Worm (Caenorhabditis elegans) whole organism, young adult: ENCODE data around the gene phy-2.

Experiments
- B0035.1 ChIP-seq: sonication (generic microtip); optimal IDR thresholded peaks from 2 replicates; lab custom pipeline; 2016; ENCODE audit warnings: missing genetic modification characterization, mild to moderate bottlenecking, missing compliant biosample characterization, missing genotype, missing genetic modification reagents
- B0336.3 ChIP-seq: fragments of 200-800 bp; sonication (Bioruptor generic); IDR thresholded peaks from 2 replicates; pipeline ENCODE4 v1.3.6; 2022; ENCODE audit warnings: missing genetic modification characterization, missing compliant biosample characterization
- F39B2.1 ChIP-seq: fragments of 200-800 bp; sonication (Bioruptor generic); IDR thresholded peaks from 2 replicates; pipeline ENCODE4 v1.3.6; 2022; ENCODE audit warnings: missing genetic modification reagents, missing genetic modification characterization, missing compliant biosample characterization
- Y56A3A.18 ChIP-seq: fragments of 200-800 bp; sonication (Bioruptor generic); IDR thresholded peaks from 2 replicates; pipeline ENCODE4 v1.3.6; 2022; ENCODE audit warnings: missing genetic modification reagents, missing genetic modification characterization, missing compliant biosample characterization
- aptf-2 ChIP-seq: fragments of 200-800 bp; sonication (Bioruptor generic); conservative IDR thresholded peaks from 2 replicates; pipeline ENCODE4 v1.3.6; 2022; ENCODE audit warnings: missing genetic modification reagents, missing genetic modification characterization, missing compliant biosample characterization
- atf-7 ChIP-seq: sonication (generic microtip); optimal IDR thresholded peaks from 2 replicates; lab custom pipeline; 2017; ENCODE audit warnings: mild to moderate bottlenecking, missing genetic modification characterization, missing compliant biosample characterization
- attf-3 ChIP-seq: fragments of 200-800 bp; sonication (Bioruptor generic); conservative IDR thresholded peaks from 2 replicates; pipeline ENCODE4 v1.3.6; 2022; ENCODE audit warnings: missing genetic modification reagents, missing genetic modification characterization, missing compliant biosample characterization
- attf-5 ChIP-seq: fragments of 200-800 bp; sonication (Bioruptor generic); optimal IDR thresholded peaks from 2 replicates; lab custom pipeline; 2018; ENCODE audit warnings: mild to moderate bottlenecking, missing genetic modification characterization, missing compliant biosample characterization
- bed-1 ChIP-seq: fragments of 200-800 bp; sonication (Bioruptor generic); IDR thresholded peaks from 2 replicates; pipeline ENCODE4 v1.3.6; 2022; ENCODE audit warnings: missing genetic modification reagents, missing genetic modification characterization, missing compliant biosample characterization
- cebp-1 ChIP-seq, 2 experiments: fragments of 200-800 bp in 1 of 2; sonication (Bioruptor generic) in 1 of 2; sonication (generic microtip) in 1 of 2; IDR thresholded peaks in 1 of 2; optimal IDR thresholded peaks in 1 of 2; 2 replicates each; pipeline versions ENCODE4 v1.3.6 to Lab custom; 2017 to 2022; ENCODE audit warnings: missing compliant biosample characterization in 2 of 2, missing genetic modification characterization in 2 of 2, mild to moderate bottlenecking in 1 of 2, missing genetic modification reagents in 1 of 2, moderate library complexity in 1 of 2
- cebp-2 ChIP-seq: fragments of 200-800 bp; sonication (Bioruptor generic); IDR thresholded peaks from 2 replicates; pipeline ENCODE4 v1.3.6; 2022; ENCODE audit warnings: missing genetic modification characterization, missing compliant biosample characterization
- ceh-100 ChIP-seq: fragments of 200-800 bp; sonication (Bioruptor generic); IDR thresholded peaks from 2 replicates; pipeline ENCODE4 v1.3.6; 2022; ENCODE audit warnings: missing genetic modification reagents, missing genetic modification characterization, missing compliant biosample characterization
- ceh-27 ChIP-seq: fragments of 200-800 bp; sonication (Bioruptor generic); optimal IDR thresholded peaks from 2 replicates; lab custom pipeline; 2018; ENCODE audit warnings: mild to moderate bottlenecking, missing genetic modification characterization, moderate library complexity, missing compliant biosample characterization
- ceh-58 ChIP-seq: fragments of 200-800 bp; sonication (Bioruptor generic); IDR thresholded peaks from 2 replicates; pipeline ENCODE4 v1.3.6; 2022; ENCODE audit warnings: missing genetic modification characterization, missing compliant biosample characterization
- ceh-91 ChIP-seq: fragments of 200-800 bp; sonication (Bioruptor generic); IDR thresholded peaks from 2 replicates; pipeline ENCODE4 v1.3.6; 2022; ENCODE audit warnings: missing genetic modification reagents, missing genetic modification characterization, missing compliant biosample characterization
- chd-7 ChIP-seq: sonication (generic microtip); optimal IDR thresholded peaks from 2 replicates; lab custom pipeline; 2016; ENCODE audit warnings: mild to moderate bottlenecking, missing genetic modification characterization, moderate library complexity, missing compliant biosample characterization
- dox-1 ChIP-seq: fragments of 200-800 bp; sonication (Bioruptor generic); IDR thresholded peaks from 2 replicates; pipeline ENCODE4 v1.3.6; 2022; ENCODE audit warnings: missing genetic modification reagents, missing genetic modification characterization, missing compliant biosample characterization
- egl-44 ChIP-seq: fragments of 200-800 bp; sonication (Bioruptor generic); IDR thresholded peaks from 2 replicates; pipeline ENCODE4 v1.3.6; 2022; ENCODE audit warnings: missing genetic modification reagents, missing genetic modification characterization, missing compliant biosample characterization
- egrh-3 ChIP-seq: fragments of 200-800 bp; sonication (Bioruptor generic); IDR thresholded peaks from 2 replicates; pipeline ENCODE4 v1.3.6; 2022; ENCODE audit warnings: missing genetic modification reagents, missing genetic modification characterization, missing compliant biosample characterization
- let-607 ChIP-seq, 2 experiments: fragments of 200-800 bp in 1 of 2; sonication (Bioruptor generic) in 1 of 2; sonication (generic microtip) in 1 of 2; optimal IDR thresholded peaks; 2 replicates each; lab custom pipeline; 2016 to 2018; ENCODE audit warnings: mild to moderate bottlenecking in 2 of 2, missing compliant biosample characterization in 2 of 2, missing genetic modification characterization in 2 of 2, moderate library complexity in 2 of 2, missing genotype in 1 of 2
- lin-26 ChIP-seq: fragments of 200-800 bp; sonication (Bioruptor generic); IDR thresholded peaks from 2 replicates; pipeline ENCODE4 v1.3.6; 2022; ENCODE audit warnings: missing genetic modification reagents, missing genetic modification characterization, missing compliant biosample characterization
- lin-40 ChIP-seq: sonication (generic microtip); optimal IDR thresholded peaks from 2 replicates; lab custom pipeline; 2016; ENCODE audit warnings: missing genetic modification characterization, mild to moderate bottlenecking, missing compliant biosample characterization, missing genotype, missing genetic modification reagents
- madf-8 ChIP-seq: fragments of 200-800 bp; sonication (Bioruptor generic); conservative IDR thresholded peaks from 2 replicates; pipeline ENCODE4 v1.3.6; 2022; ENCODE audit warnings: missing genetic modification reagents, missing genetic modification characterization, missing compliant biosample characterization
- nfya-1 ChIP-seq: sonication (generic microtip); optimal IDR thresholded peaks from 2 replicates; lab custom pipeline; 2017; ENCODE audit warnings: antibody characterized with exemption, missing compliant biosample characterization, missing genetic modification characterization, borderline replicate concordance; ENCODE audit not compliant: insufficient read depth
- nfyb-1 ChIP-seq: fragments of 200-800 bp; sonication (Bioruptor generic); IDR thresholded peaks from 2 replicates; pipeline ENCODE4 v1.3.6; 2022; ENCODE audit warnings: missing genetic modification reagents, missing genetic modification characterization, missing compliant biosample characterization
- nhr-27 ChIP-seq: fragments of 200-800 bp; sonication (Bioruptor generic); optimal IDR thresholded peaks from 2 replicates; lab custom pipeline; 2018; ENCODE audit warnings: mild to moderate bottlenecking, missing genetic modification characterization, moderate library complexity, missing compliant biosample characterization
- nhr-80 ChIP-seq: sonication (generic microtip); optimal IDR thresholded peaks from 2 replicates; lab custom pipeline; 2016; ENCODE audit warnings: missing genetic modification characterization, missing compliant biosample characterization
- nhr-90 ChIP-seq: sonication (generic microtip); optimal IDR thresholded peaks from 2 replicates; lab custom pipeline; 2016; ENCODE audit warnings: missing genotype, mild to moderate bottlenecking, missing genetic modification characterization, missing compliant biosample characterization
- tbp1 ChIP-seq: fragments of 200-800 bp; sonication (Bioruptor generic); optimal IDR thresholded peaks from 2 replicates; lab custom pipeline; 2018; ENCODE audit warnings: mild to moderate bottlenecking, missing genetic modification characterization, missing compliant biosample characterization
- tlf-1 ChIP-seq: fragments of 200-800 bp; sonication (Bioruptor generic); optimal IDR thresholded peaks from 2 replicates; lab custom pipeline; 2018; ENCODE audit warnings: mild to moderate bottlenecking, missing genetic modification characterization, missing compliant biosample characterization
- zfh-2 ChIP-seq: fragments of 200-800 bp; sonication (Bioruptor generic); conservative IDR thresholded peaks from 2 replicates; pipeline ENCODE4 v1.3.6; 2022; ENCODE audit warnings: missing genetic modification reagents, missing genetic modification characterization, missing compliant biosample characterization
- zim-3 ChIP-seq: sonication (generic microtip); optimal IDR thresholded peaks from 2 replicates; lab custom pipeline; 2017; ENCODE audit warnings: mild to moderate bottlenecking, missing genetic modification characterization, moderate library complexity, missing compliant biosample characterization

The phy-2 gene

DNA sequence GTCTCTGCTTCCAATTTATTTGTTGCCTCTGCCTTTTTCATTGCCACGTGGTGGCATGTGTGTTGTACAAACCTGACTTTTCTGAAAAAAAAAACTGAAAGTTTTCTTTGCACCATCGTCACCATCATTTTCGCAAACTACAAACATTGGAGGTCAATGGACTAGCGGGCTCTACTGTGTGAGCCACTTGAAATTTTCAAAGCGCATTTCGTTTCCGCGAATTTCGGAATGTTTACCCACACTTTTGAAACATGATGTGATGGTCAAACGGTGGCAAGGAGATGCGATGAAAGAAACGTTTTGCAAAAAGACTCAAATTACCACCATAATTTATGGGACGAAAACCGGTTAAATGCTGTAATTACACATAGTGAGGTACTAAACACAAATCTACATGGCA lies 7.9 kb downstream of the phy-2 start (continued):
- TF ChIP-seq egrh-3 = no peak
- TF ChIP-seq tbp1 = no peak

DNA sequence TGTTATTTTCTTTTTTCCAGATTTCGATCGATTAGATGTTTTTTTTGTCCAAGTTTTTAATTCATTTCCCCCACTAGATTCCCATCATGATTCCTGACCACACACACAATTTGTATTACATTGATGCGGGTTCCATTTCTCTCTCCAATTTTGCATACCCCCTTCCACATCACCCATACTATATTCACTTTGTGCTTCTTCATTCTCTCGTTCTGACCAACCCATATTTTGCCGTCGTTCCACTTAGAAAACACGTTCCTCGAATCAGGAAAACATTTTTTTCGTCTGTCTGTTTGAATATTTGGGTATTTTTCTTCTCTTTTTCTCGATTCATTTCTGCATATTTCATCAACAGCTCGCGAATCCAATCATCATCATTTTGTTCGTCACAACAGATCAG lies 8.3 kb downstream of the phy-2 start:
- 0 out of 2 replicates have a peak, but pooled peaks have one; percentile 2 for TF ChIP-seq zfh-2 (GFP tag; lab: Robert Waterston, UW)
- no peak for TF ChIP-seq B0035.1

ce11 chrIV:12203968-12204367 lies 11.8 kb downstream of the phy-2 start:
- TF ChIP-seq tlf-1 (GFP tag; lab: Kevin White, UChicago) = no peak
- TF ChIP-seq cebp-2 = 0 out of 2 replicates have a peak, but pooled peaks have one; percentile 72

DNA sequence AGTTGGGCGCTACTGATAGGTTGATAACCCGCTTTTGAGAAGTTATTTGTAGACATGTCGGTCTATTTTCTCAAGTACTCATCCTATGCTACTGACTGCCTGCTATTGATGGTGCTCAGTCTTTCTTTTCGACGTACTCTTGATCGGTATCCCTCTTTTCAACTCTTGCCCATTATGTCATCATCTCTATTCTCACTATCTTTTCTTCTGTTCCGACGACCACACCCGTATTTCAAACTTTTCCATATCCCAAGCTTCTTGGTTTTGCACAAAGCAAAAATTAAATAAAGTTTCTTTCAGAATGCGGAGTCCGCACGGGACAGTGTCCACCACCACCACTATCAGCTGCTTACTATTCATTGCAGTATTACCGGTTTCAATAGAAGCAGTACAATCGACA lies 12.8 kb downstream of the phy-2 start, which contains the start of gene F35G2.1:
Gene F35G2.1, plus strand, starts transcription at position 301 of the 400 bp plus-strand sequence.
- TF ChIP-seq attf-3 (0 out of 2 replicates have a peak, but pooled peaks have one; percentile 8), madf-8 (no peak), ceh-27 (no peak), nhr-27 (tag; lab: Kevin White, UChicago) (no peak), ceh-100 (no peak)

DNA sequence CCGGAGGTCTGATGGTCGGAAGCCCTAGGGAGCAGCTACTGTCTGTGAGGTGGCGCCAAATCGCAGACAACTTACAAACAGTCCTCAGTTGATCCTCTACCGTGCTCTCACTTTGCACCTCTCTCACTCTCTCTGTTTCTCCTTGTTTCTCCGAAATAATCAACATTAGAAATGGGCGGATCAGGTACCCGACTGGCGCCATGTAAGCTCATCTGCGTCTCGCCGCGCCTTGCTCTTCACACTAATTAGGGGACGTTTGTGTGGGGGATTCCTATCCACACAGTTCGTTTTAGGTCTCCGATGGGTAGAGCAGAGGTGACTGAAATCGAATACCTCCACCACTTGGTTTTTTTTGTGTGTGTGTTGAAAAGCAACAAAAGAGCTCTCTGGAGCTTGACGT lies 13.8 kb downstream of the phy-2 start:
- no peak for TF ChIP-seq F39B2.1
- TF ChIP-seq ceh-58 = no peak
- no peak for TF ChIP-seq aptf-2 (GFP tag; lab: Robert Waterston, UW)
- TF ChIP-seq bed-1 (GFP tag; lab: Robert Waterston, UW) = 0 out of 2 replicates have a peak, but pooled peaks have one; percentile 66
- peak; percentile 73; the same call in 1 of the 2 replicates for TF ChIP-seq cebp-2
- peak; percentile 26; the same call in 1 of the 2 replicates for TF ChIP-seq Y56A3A.18
- TF ChIP-seq nfyb-1 = 0 out of 2 replicates have a peak, but pooled peaks have one; percentile 9

DNA sequence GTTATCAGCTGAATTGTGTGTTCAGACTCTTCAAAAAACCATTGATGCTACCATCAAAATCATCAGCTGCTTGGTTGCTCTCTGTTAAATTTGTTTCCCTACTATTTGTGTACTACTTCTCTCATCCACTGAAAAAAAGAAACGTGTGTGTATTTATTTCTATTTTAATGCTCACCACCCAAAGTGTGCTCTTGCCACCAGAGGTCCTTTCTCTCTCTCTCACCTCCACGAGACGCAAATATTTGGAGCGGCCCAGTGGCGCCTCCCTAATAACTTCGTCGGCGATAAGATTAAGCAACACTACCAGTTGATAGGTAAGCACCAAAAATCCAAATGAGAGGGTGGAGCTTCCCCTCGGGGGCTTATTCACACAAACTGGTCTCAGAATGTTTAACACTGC lies 15.0 kb downstream of the phy-2 start:
- TF ChIP-seq egl-44 (GFP tag; lab: Robert Waterston, UW) = peak; percentile 21; the same call in 1 of the 2 replicates
- TF ChIP-seq zim-3 (tag; lab: Kevin White, UChicago) = no peak
- no peak for TF ChIP-seq chd-7 (tag; lab: Kevin White, UChicago)
- 0 out of 2 replicates have a peak, but pooled peaks have one; percentile 26 for TF ChIP-seq zfh-2 (GFP tag; lab: Robert Waterston, UW)
- TF ChIP-seq lin-26 (GFP tag; lab: Robert Waterston, UW) = no peak

DNA sequence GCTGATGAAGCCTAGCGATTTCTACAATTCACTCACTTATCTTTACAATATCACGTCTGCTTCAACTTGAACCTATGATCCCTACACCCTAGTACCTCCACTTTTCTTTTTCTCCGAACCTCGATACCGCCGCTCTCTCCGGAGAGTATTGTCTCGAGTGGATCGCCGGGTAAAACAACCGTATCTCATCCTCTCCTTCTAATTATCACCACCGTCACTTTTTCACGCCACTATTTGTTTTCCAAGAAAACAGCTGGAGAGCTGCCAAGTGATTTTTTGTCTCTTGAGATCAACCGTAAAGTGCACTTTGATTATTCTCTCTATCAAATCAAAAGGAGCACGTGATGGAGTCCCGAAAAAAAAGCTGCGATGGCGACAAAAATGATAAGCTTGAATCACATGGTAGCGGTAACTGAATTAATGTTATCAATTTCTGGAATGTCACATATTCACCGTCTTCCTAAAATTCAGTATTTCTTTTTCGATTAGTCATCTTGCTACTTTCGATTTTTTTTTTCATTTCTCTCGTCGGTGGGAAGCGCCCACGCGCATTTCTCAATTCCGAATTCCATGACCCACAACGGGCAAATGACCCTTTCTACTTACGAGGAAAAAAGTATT lies 16.1 kb downstream of the phy-2 start:
- TF ChIP-seq nhr-80 (peak; percentile 66), cebp-1 (GFP tag; IDR thresholded peaks at IDR 0.05; lab: Robert Waterston, UW) (no peak), cebp-1 (tag; optimal IDR thresholded peaks at IDR 0.05; lab: Kevin White, UChicago) (peak; percentile 43), ceh-91 (GFP tag; lab: Robert Waterston, UW) (no peak), nfyb-1 (0 out of 2 replicates have a peak, but pooled peaks have one; percentile 30), B0336.3 (GFP tag; lab: Robert Waterston, UW) (peak; percentile 64), nfya-1 (tag; lab: Kevin White, UChicago) (no peak), attf-5 (no peak), nhr-90 (peak; percentile 21), bed-1 (GFP tag; lab: Robert Waterston, UW) (no peak), dox-1 (GFP tag; lab: Robert Waterston, UW) (0 out of 2 replicates have a peak, but pooled peaks have one; percentile 5), atf-7 (tag; lab: Kevin White, UChicago) (peak; percentile 5), let-607 (tag; optimal IDR thresholded peaks at IDR 0.05; lab: Kevin White, UChicago) (peak in 1 of 2 experiments; percentile 18), lin-40 (no peak)
- TF ChIP-seq, all 124 proteins: peak for 8
